Fruit fly (Drosophila melanogaster): Measurements from ENCODE around the gene Ctl2.

The Ctl2 gene

DNA sequence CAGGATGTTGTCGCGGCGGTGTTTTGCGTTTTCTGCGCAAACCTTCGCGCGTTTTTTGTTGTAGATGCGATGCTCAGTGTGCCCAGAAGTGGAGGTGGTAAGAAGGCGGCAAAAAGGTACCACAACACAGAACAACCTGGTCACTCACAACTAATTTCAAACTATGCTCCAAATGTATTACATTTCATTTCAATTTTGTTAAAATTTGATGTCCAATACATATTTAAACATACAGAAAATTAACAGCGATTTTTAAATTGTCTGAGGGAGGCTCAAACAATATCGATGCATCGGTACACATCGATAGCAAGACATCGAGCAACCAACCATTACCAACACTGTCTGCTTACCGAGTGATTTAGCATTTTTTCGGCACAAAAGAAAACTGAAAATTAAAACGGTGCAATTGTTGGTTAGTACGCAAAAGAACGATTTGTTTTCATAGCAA lies 30.1 kb downstream of the Ctl2 start, which contains the start of the genes Slbp and Rpn2 (continued):
- TF ChIP-seq CG14667 (GFP tag; IDR thresholded peaks at IDR 0.05) (no peak), eyg (GFP tag; optimal IDR thresholded peaks at IDR 0.05) (peak; percentile 53), MESR4 (GFP tag; optimal IDR thresholded peaks at IDR 0.05) (peak; percentile 58), Hmx (GFP tag; optimal IDR thresholded peaks at IDR 0.05) (no peak), shn (GFP tag; optimal IDR thresholded peaks at IDR 0.05) (peak; percentile 57), twi (tag; optimal IDR thresholded peaks at IDR 0.05) (no peak), Rx (GFP tag; IDR thresholded peaks at IDR 0.05) (no peak), seq (GFP tag; IDR thresholded peaks at IDR 0.05) (no peak), Oli (tag; optimal IDR thresholded peaks at IDR 0.05) (no peak), grn (GFP tag; optimal IDR thresholded peaks at IDR 0.05) (no peak), abd-A (tag; optimal IDR thresholded peaks at IDR 0.05) (no peak), dan (GFP tag; IDR thresholded peaks at IDR 0.05) (no peak), CG10366 (GFP tag; IDR thresholded peaks at IDR 0.05) (no peak), CG7928 (GFP tag; optimal IDR thresholded peaks at IDR 0.05) (peak; percentile 16), Sox100B (GFP tag; optimal IDR thresholded peaks at IDR 0.05) (no peak), dati (GFP tag; IDR thresholded peaks at IDR 0.05) (no peak), HmgD (GFP tag; optimal IDR thresholded peaks at IDR 0.05) (peak; percentile 62), Hr78 (GFP tag; optimal IDR thresholded peaks at IDR 0.05) (no peak), Hr51 (GFP tag; optimal IDR thresholded peaks at IDR 0.05) (peak; percentile 6 to 37), kni (GFP tag; optimal IDR thresholded peaks at IDR 0.05) (no peak), jigr1 (GFP tag; IDR thresholded peaks at IDR 0.05) (no peak), tap (tag; optimal IDR thresholded peaks at IDR 0.05) (no peak), ssp (GFP tag; IDR thresholded peaks at IDR 0.05) (peak; percentile 34; the same call in 1 of the 2 replicates), CG7357 (GFP tag; IDR thresholded peaks at IDR 0.05) (no peak), CG12659 (GFP tag; optimal IDR thresholded peaks at IDR 0.05) (peak; percentile 82), her (GFP tag; optimal IDR thresholded peaks at IDR 0.05) (peak; percentile 41), Bteb2 (GFP tag; optimal IDR thresholded peaks at IDR 0.05) (peak; percentile 15), lov (optimal IDR thresholded peaks at IDR 0.05) (no peak), lov (GFP tag; IDR thresholded peaks at IDR 0.05) (no peak), fd102C (GFP tag; optimal IDR thresholded peaks at IDR 0.05) (no peak), nerfin-2 (GFP tag; IDR thresholded peaks at IDR 0.05; ENCODE audit: partially characterized antibody) (peak; percentile 79), CG10959 (GFP tag; IDR thresholded peaks at IDR 0.05) (no peak), CG17186 (GFP tag; optimal IDR thresholded peaks at IDR 0.05) (peak; percentile 90), scrt (GFP tag; optimal IDR thresholded peaks at IDR 0.05) (no peak), CG9797 (GFP tag; optimal IDR thresholded peaks at IDR 0.05) (peak; percentile 97), CG7963 (GFP tag; IDR thresholded peaks at IDR 0.05; ENCODE audit: partially characterized antibody) (peak; percentile 80), CG2129 (GFP tag; IDR thresholded peaks at IDR 0.05; ENCODE audit: partially characterized antibody) (peak; percentile 93), CG16863 (GFP tag; optimal IDR thresholded peaks at IDR 0.05) (peak; percentile 33), sisA (GFP tag; IDR thresholded peaks at IDR 0.05) (no peak), Nf-YC (tag; optimal IDR thresholded peaks at IDR 0.05) (peak; percentile 53), CG32767 (GFP tag; IDR thresholded peaks at IDR 0.05) (0 out of 2 replicates have a peak, but pooled peaks have one; percentile 9), CG5953 (GFP tag; IDR thresholded peaks at IDR 0.05) (no peak), danr (GFP tag; IDR thresholded peaks at IDR 0.05) (no peak), CG10209 (GFP tag; optimal IDR thresholded peaks at IDR 0.05) (peak; percentile 1), vvl (GFP tag; IDR thresholded peaks at IDR 0.05) (peak; percentile 62; the same call in 1 of the 2 replicates), sqz (GFP tag; optimal IDR thresholded peaks at IDR 0.05) (no peak), nom (GFP tag; optimal IDR thresholded peaks at IDR 0.05) (peak; percentile 11), sima (GFP tag; optimal IDR thresholded peaks at IDR 0.05) (no peak), CTCF (GFP tag; optimal IDR thresholded peaks at IDR 0.05) (no peak), vnd (GFP tag; IDR thresholded peaks at IDR 0.05; ENCODE audit: partially characterized antibody) (peak; percentile 87), Hand (GFP tag; optimal IDR thresholded peaks at IDR 0.05) (no peak)
